Worm (Caenorhabditis elegans) whole organism, midembryonic: ENCODE data around the gene slcr-46.3.

Experiments
- T22C8.4 ChIP-seq: fragments of 200-800 bp; sonication (Bioruptor generic); IDR thresholded peaks from 2 replicates; pipeline ENCODE4 v1.3.6; 2022; ENCODE audit warnings: missing genetic modification characterization, missing compliant biosample characterization
- klf-2 ChIP-seq: fragments of 200-800 bp; sonication (Bioruptor generic); conservative IDR thresholded peaks from 2 replicates; pipeline ENCODE4 v1.3.6; 2022; ENCODE audit warnings: missing genetic modification reagents, missing genetic modification characterization, missing compliant biosample characterization
- med-1 ChIP-seq: sonication (generic microtip); optimal IDR thresholded peaks from 2 replicates; lab custom pipeline; 2017; ENCODE audit warnings: missing genetic modification characterization, mild to moderate bottlenecking, missing compliant biosample characterization, antibody characterized with exemption, missing genetic modification reagents; ENCODE audit not compliant: insufficient read depth
- ztf-23 ChIP-seq: fragments of 200-800 bp; sonication (Bioruptor generic); IDR thresholded peaks from 2 replicates; pipeline ENCODE4 v1.3.6; 2022; ENCODE audit warnings: missing genetic modification reagents, missing genetic modification characterization, missing compliant biosample characterization

- no peak for TF ChIP-seq T22C8.4 (GFP tag; lab: Robert Waterston, UW)
- TF ChIP-seq ztf-23 (GFP tag; lab: Robert Waterston, UW) = no peak
- no peak for TF ChIP-seq klf-2 (GFP tag; lab: Robert Waterston, UW)
- no peak for TF ChIP-seq med-1 (GFP tag; lab: Kevin White, UChicago)
These were observed 34.0 kb upstream of the slcr-46.3 start, which contains the start of gene F58E6.11 for ce11 chrV:9757884-9758283.
